Worm (Caenorhabditis elegans): ENCODE results near the gene F59A7.12.
A peak's percentile ranks its signal among the peaks of the same experiment; 100 is the strongest.

- TF ChIP-seq ama-1 (optimal IDR thresholded peaks at IDR 0.05) (no peak), jun-1 (tag; optimal IDR thresholded peaks at IDR 0.05) (no peak), unc-62 (GFP tag; optimal IDR thresholded peaks at IDR 0.05 in 1 of 2) (peak in 1 of 2 experiments; percentile 30), unc-62 (tag; optimal IDR thresholded peaks at IDR 0.05) (no peak), php-3 (GFP tag; IDR thresholded peaks at IDR 0.05) (no peak), nhr-11 (tag; optimal IDR thresholded peaks at IDR 0.05) (no peak), dpl-1 (GFP tag; optimal IDR thresholded peaks at IDR 0.05) (no peak), dve-1 (tag; optimal IDR thresholded peaks at IDR 0.05; ENCODE audit: insufficient read depth) (no peak)
Measured at ce11 chrV:1989220-1989619, 40.8 kb upstream of the F59A7.12 start.

Data from whole organism, L4 larva.